Worm (Caenorhabditis elegans): ENCODE measurements around the gene Y27F2A.10.

ce11 chrII:3172176-3172575 lies at the start of gene Y27F2A.10:
- TF ChIP-seq him-1 (tag; optimal IDR thresholded peaks at IDR 0.05) (no peak), W03F9.2 (tag; optimal IDR thresholded peaks at IDR 0.05) (no peak), dao-5 (tag; optimal IDR thresholded peaks at IDR 0.05) (no peak)
